Fruit fly (Drosophila melanogaster): ENCODE measurements around the gene Vps2.
A peak's percentile ranks its signal among the peaks of the same experiment; 100 is the strongest.

The Vps2 gene

DNA sequence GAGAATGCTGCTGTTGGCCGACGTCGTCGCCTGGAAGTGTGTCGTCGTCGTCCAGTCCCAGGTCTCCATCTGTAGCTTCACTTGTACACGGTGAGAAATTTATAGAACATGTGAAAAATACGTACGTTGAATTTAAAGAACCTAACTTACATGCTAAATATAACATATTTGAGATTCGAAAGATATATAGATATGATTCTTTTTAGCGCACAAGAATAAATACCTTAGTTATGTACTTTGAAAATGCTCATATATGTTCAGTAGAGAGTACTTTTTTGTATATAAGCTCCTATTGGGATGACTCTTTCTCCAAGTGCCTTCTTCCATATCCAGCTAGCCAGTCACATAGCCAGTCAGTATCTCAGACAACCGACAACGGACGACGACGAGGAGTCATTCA, 22.6 kb downstream of the Vps2 start:
- no peak for TF ChIP-seq CG1620 (GFP tag; optimal IDR thresholded peaks at IDR 0.05)
- TF ChIP-seq Crg-1 (GFP tag; optimal IDR thresholded peaks at IDR 0.05) = no peak
- no peak for TF ChIP-seq CG7045 (GFP tag; optimal IDR thresholded peaks at IDR 0.05)
- no peak for TF ChIP-seq CG33017 (tag; optimal IDR thresholded peaks at IDR 0.05)
- TF ChIP-seq bab1 (GFP tag; optimal IDR thresholded peaks at IDR 0.05) = no peak
- no peak for TF ChIP-seq toe (GFP tag; optimal IDR thresholded peaks at IDR 0.05)
- no peak for TF ChIP-seq CG12768 (GFP tag; optimal IDR thresholded peaks at IDR 0.05)
- no peak for TF ChIP-seq Clk (GFP tag; optimal IDR thresholded peaks at IDR 0.05)

DNA sequence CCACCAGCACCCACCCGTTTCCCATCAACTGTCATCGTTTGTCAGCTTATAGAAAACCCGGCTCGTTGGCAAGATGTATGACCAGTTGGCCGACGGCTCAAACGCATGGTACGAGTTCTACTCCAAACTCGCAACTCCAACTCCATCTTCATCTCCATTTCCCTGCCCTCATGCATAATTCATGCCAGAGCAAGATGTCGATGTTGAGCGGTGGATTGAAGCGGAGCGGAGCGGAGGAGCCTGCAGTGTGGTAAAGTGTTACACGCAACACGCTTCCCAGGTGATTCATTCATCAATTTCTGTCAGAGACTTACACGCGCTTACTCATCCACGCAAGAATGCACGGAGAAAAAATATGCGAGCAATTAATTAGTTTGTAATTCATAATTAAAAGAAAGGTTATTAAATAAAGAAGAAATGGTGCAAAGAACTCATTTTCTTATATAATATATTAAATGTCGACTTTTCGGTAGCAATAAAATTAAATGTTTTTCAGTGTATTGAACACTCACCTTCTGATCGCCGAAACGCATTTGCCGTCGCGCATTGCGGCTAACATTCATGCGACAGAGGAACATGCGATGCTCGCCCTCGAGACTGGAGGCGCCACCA, 28.9 kb downstream of the Vps2 start:
- TF ChIP-seq CG11617 (GFP tag; optimal IDR thresholded peaks at IDR 0.05) (no peak), toe (GFP tag; optimal IDR thresholded peaks at IDR 0.05) (no peak), ovo (GFP tag; optimal IDR thresholded peaks at IDR 0.05) (no peak), cic (GFP tag; optimal IDR thresholded peaks at IDR 0.05) (no peak), pad (GFP tag; optimal IDR thresholded peaks at IDR 0.05) (no peak), CG14711 (tag; optimal IDR thresholded peaks at IDR 0.05) (no peak)

DNA sequence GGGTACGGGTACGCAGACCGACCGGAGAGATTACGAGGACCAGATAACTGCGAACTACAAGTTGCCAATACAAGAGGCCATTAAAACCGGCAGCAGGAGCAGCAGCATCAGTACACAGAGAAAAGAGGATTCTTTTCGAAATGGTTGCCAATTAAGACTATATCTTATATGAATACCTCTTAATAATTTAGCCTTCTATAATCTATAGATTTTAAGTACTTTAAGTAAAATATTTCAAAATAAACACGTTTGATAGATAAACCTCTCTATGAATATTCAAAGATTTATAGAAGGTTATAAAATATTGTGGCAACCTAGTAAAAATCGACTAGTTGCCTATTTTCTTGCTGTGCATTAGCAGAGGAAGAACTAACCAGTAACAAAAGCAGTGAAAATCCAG, 42.9 kb downstream of the Vps2 start:
- TF ChIP-seq CG1620 (GFP tag; optimal IDR thresholded peaks at IDR 0.05) (no peak), ovo (GFP tag; optimal IDR thresholded peaks at IDR 0.05) (no peak), Mnt (GFP tag; optimal IDR thresholded peaks at IDR 0.05) (no peak), CG11617 (GFP tag; optimal IDR thresholded peaks at IDR 0.05) (no peak), CG33017 (tag; optimal IDR thresholded peaks at IDR 0.05) (no peak), CG7101 (tag; optimal IDR thresholded peaks at IDR 0.05) (no peak), tj (GFP tag; optimal IDR thresholded peaks at IDR 0.05) (no peak), pad (GFP tag; optimal IDR thresholded peaks at IDR 0.05) (no peak), bab1 (GFP tag; optimal IDR thresholded peaks at IDR 0.05) (no peak), Crg-1 (GFP tag; optimal IDR thresholded peaks at IDR 0.05) (no peak), CG12768 (GFP tag; optimal IDR thresholded peaks at IDR 0.05) (no peak), cnc (optimal IDR thresholded peaks at IDR 0.05) (no peak), CG5204 (GFP tag; optimal IDR thresholded peaks at IDR 0.05) (no peak)

DNA sequence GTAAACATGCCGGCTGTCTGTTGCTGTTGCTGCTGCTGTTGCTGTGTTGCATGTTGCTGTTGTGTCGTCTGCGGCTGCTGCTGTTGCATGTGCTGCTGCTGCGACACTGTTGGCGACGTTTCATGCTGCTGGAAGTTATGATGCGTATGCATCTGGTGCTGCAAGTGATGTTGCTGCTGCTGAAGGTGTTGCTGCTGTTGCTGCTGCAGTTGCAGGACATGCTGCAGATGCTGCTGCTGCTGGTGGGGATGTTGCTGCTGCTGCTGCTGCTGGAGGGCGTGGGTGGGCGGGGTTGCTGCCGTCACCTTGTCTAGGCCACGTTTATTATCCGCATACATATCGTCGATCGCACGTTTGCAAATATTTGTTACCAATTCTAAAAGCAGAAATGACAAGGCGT, 43.6 kb downstream of the Vps2 start:
- no peak for TF ChIP-seq toe (GFP tag; optimal IDR thresholded peaks at IDR 0.05)
- TF ChIP-seq CG12768 (GFP tag; optimal IDR thresholded peaks at IDR 0.05) = no peak
- no peak for TF ChIP-seq pad (GFP tag; optimal IDR thresholded peaks at IDR 0.05)
- TF ChIP-seq Mnt (GFP tag; optimal IDR thresholded peaks at IDR 0.05) = no peak

DNA sequence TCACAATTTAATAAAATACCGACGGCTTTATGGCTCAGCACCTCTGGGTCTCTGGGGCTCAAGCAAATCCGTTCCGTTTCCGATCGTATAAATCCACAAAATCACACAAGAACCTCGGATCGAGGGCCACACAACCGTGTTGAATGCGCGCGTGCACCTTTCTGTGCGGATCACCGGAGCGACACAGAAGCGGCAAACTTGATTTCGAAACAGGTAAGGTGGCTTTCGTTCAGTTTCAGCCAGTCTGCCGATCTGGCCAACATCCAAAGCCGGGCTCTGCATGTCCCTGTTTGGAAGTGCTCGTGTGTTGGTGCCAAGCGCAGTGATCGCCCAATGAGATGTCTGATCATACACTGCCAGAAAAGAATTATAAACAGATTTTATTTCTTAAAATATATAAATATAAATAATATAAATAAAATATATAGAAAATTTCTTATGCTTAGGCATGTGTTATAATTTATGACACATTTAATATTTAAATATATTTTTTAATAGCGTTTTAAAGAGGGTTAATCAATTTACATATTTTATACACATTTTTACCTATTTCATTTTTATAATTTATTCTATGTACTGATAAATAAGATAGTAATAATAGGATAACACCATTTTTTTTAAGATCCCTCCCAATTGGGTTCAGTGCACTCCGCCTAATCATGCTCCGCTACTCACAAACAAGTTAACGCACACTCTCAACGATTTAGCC, 46.0 kb downstream of the Vps2 start, which contains the start of gene dysf:
Gene dysf, minus strand, starts transcription at position 210 of the 709 bp plus-strand sequence.
- TF ChIP-seq CG11617 (GFP tag; optimal IDR thresholded peaks at IDR 0.05) (peak; percentile 1), CG33017 (tag; optimal IDR thresholded peaks at IDR 0.05) (peak; percentile 23), Crg-1 (GFP tag; optimal IDR thresholded peaks at IDR 0.05) (no peak), kay (GFP tag; ENCODE audit: borderline replicate concordance) (peak; percentile 18), CG7101 (tag; optimal IDR thresholded peaks at IDR 0.05) (peak; percentile 6)

DNA sequence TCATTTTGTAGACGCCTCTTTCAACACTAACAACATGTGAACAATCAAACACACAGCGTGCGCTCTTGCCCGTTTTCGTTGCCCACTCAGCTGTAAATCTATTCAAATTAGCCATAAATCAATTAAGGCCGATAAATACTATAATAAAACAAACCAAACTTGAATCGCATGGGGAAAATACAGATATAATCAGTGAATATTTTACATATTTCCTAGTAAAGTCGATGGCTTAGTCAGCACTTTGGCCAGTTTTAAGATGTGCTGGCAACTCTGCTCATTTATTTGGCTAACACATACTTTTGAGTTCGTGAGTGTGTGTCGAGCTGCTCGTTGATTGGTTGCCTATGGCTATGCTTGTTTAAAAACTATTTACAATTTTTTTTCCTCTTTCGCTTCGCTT, 46.6 kb downstream of the Vps2 start:
- TF ChIP-seq CG1620 (GFP tag; optimal IDR thresholded peaks at IDR 0.05) (no peak), bab1 (GFP tag; optimal IDR thresholded peaks at IDR 0.05) (peak; percentile 18), kay (GFP tag; ENCODE audit: borderline replicate concordance) (peak; percentile 54), tj (GFP tag; optimal IDR thresholded peaks at IDR 0.05) (peak; percentile 47), CG14711 (tag; optimal IDR thresholded peaks at IDR 0.05) (peak; percentile 67)

DNA sequence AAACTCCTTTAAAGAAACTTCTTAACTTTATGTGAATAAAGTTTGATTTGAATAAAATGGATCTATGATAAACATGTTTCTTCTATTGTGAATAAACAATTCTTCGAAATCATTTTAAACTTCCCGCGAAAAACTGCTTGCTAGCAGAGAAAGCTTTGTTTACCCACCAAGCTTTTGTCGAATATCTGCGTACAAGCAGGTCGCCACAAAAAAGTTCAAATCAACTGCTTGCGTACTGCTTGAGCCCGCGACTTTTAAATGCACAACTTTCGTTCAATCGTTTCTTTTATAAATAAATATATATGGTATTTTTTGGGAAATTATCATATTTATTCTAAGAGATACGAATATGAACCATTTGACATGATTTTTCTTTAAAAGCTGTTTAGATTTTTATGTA, 50.8 kb downstream of the Vps2 start:
- TF ChIP-seq cic (GFP tag; optimal IDR thresholded peaks at IDR 0.05) (no peak), kay (GFP tag; ENCODE audit: borderline replicate concordance) (no peak), bab1 (GFP tag; optimal IDR thresholded peaks at IDR 0.05) (peak; percentile 48)

Data from whole organism, adult.